Worm (Caenorhabditis elegans): ENCODE results near the gene K12H6.12.

DNA sequence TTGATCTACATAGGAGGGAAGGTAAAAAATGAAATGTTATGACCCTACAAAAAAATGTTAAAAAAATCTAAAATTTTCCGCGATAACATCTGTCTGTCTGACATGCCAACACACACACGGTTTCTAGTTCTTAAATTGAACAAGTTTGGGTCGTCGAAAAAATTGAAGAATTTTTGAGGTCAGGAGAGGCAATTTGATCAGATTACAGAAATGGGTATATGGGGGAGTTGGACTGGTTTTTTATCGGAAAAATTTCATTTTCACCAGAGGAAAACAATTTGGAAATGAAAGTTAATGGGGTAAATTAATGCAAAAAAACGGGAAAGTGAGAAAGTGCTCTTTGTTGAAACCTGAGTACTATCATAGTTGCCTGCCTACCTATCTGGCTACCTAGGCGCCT is 45.8 kb downstream of the K12H6.12 start:
- TF ChIP-seq egl-27 (tag; optimal IDR thresholded peaks at IDR 0.05), result no peak
- TF ChIP-seq nhr-25 (tag; optimal IDR thresholded peaks at IDR 0.05; ENCODE audit: borderline replicate concordance, insufficient read depth), result no peak
- TF ChIP-seq attf-4 (tag; optimal IDR thresholded peaks at IDR 0.05), result no peak
- TF ChIP-seq ama-1 (optimal IDR thresholded peaks at IDR 0.05), result no peak
- TF ChIP-seq lsy-2 (tag; optimal IDR thresholded peaks at IDR 0.05), result no peak
